Fruit fly (Drosophila melanogaster): ENCODE results near the gene CG14506.

Gene CG14506

DNA sequence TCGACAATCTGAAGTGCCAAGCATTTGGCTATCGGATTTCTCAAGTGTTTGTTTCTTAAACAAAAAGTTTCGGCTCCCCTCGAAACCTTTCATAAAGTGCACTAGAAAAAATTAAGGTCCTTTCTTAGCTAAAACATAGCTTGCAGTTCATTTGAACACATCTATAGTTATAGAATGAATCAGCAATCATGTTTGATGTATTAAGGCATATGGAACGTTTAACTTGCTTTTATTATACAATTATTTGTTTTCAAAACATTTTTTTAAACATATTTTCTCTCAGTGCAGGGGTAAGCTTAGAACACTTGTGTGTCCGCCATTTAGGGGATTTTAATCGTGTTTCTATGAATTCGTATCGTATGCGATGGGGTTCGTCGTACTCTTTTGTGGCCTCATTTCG lies 22.4 kb downstream of the CG14506 start (continued):
- TF ChIP-seq Pdp1 (GFP tag; optimal IDR thresholded peaks at IDR 0.05), result peak; percentile 52 to 57
- peak; percentile 48 for TF ChIP-seq odd (GFP tag; optimal IDR thresholded peaks at IDR 0.05)
- peak; percentile 57 for TF ChIP-seq CG4820 (GFP tag; optimal IDR thresholded peaks at IDR 0.05)
- peak; percentile 55 for TF ChIP-seq E2f1 (GFP tag; IDR thresholded peaks at IDR 0.05)
- TF ChIP-seq CG1602 (GFP tag; optimal IDR thresholded peaks at IDR 0.05), result peak; percentile 67
- TF ChIP-seq CG34422 (GFP tag; IDR thresholded peaks at IDR 0.05), result peak; percentile 42; the same call in 1 of the 3 replicates
- TF ChIP-seq sim (GFP tag; IDR thresholded peaks at IDR 0.05), result 0 out of 2 replicates have a peak, but pooled peaks have one; percentile 17
- peak in 1 of 2 experiments; percentile 19 for TF ChIP-seq Hr78 (GFP tag; optimal IDR thresholded peaks at IDR 0.05)
- TF ChIP-seq slp2 (GFP tag; optimal IDR thresholded peaks at IDR 0.05), result peak; percentile 50
- peak; percentile 33 for TF ChIP-seq scrt (GFP tag; optimal IDR thresholded peaks at IDR 0.05)
- 0 out of 3 replicates have a peak, but pooled peaks have one; percentile 32 for TF ChIP-seq CG11456 (GFP tag; IDR thresholded peaks at IDR 0.05)
- peak; percentile 28 for TF ChIP-seq CG17802 (tag; optimal IDR thresholded peaks at IDR 0.05)
- TF ChIP-seq nmo (GFP tag; optimal IDR thresholded peaks at IDR 0.05), result peak; percentile 62
- TF ChIP-seq vvl (GFP tag; IDR thresholded peaks at IDR 0.05), result peak; percentile 71
- TF ChIP-seq CG11560 (tag; IDR thresholded peaks at IDR 0.05), result no peak
- peak; percentile 48 for TF ChIP-seq Chrac-16 (GFP tag; optimal IDR thresholded peaks at IDR 0.05)
- TF ChIP-seq fru (optimal IDR thresholded peaks at IDR 0.05), result no peak
- peak; percentile 6 for TF ChIP-seq CG15011 (GFP tag; optimal IDR thresholded peaks at IDR 0.05)
- peak; percentile 81 for TF ChIP-seq CG2202 (tag; optimal IDR thresholded peaks at IDR 0.05)
- peak; percentile 79 for TF ChIP-seq CG13424 (tag; optimal IDR thresholded peaks at IDR 0.05)
- TF ChIP-seq Mad (GFP tag; optimal IDR thresholded peaks at IDR 0.05), result peak; percentile 35
- peak; percentile 44 for TF ChIP-seq sqz (GFP tag; optimal IDR thresholded peaks at IDR 0.05)
- 0 out of 3 replicates have a peak, but pooled peaks have one; percentile 47 for TF ChIP-seq CG7357 (GFP tag; IDR thresholded peaks at IDR 0.05)
- TF ChIP-seq bsh (GFP tag; optimal IDR thresholded peaks at IDR 0.05), result peak in 1 of 2 experiments; percentile 92
- TF ChIP-seq pnt (GFP tag; optimal IDR thresholded peaks at IDR 0.05), result no peak
- TF ChIP-seq CG2678 (tag; optimal IDR thresholded peaks at IDR 0.05), result peak; percentile 78
- peak; percentile 60 for TF ChIP-seq CG13775 (GFP tag; optimal IDR thresholded peaks at IDR 0.05)
- peak; percentile 26 for TF ChIP-seq Side (GFP tag; optimal IDR thresholded peaks at IDR 0.05)
- TF ChIP-seq dati (GFP tag; IDR thresholded peaks at IDR 0.05), result no peak
- TF ChIP-seq chinmo (GFP tag; IDR thresholded peaks at IDR 0.05; ENCODE audit: partially characterized antibody), result no peak
- TF ChIP-seq Hr39 (optimal IDR thresholded peaks at IDR 0.05), result no peak
- TF ChIP-seq dpn (GFP tag; optimal IDR thresholded peaks at IDR 0.05), result peak; percentile 52 to 57
- no peak for TF ChIP-seq br (optimal IDR thresholded peaks at IDR 0.05)
- peak; percentile 4 for TF ChIP-seq Sry-δ (GFP tag; optimal IDR thresholded peaks at IDR 0.05)
- TF ChIP-seq unpg (GFP tag; optimal IDR thresholded peaks at IDR 0.05), result peak; percentile 69
- peak; percentile 77 for TF ChIP-seq CG7839 (tag; optimal IDR thresholded peaks at IDR 0.05)
- TF ChIP-seq CG8388 (GFP tag; optimal IDR thresholded peaks at IDR 0.05), result peak; percentile 63
- TF ChIP-seq tgo (GFP tag; IDR thresholded peaks at IDR 0.05), result peak; percentile 32; the same call in 1 of the 3 replicates
- TF ChIP-seq CG17328 (GFP tag; IDR thresholded peaks at IDR 0.05), result peak; percentile 77
- TF ChIP-seq Ets97D (GFP tag; optimal IDR thresholded peaks at IDR 0.05), result peak; percentile 27
- no peak for TF ChIP-seq pan (optimal IDR thresholded peaks at IDR 0.05)
- TF ChIP-seq pan (GFP tag; optimal IDR thresholded peaks at IDR 0.05 in 1 of 2, IDR thresholded peaks at IDR 0.05 in 1 of 2), result peak in 1 of 2 experiments; percentile 62
- TF ChIP-seq CG5180 (GFP tag; optimal IDR thresholded peaks at IDR 0.05), result peak; percentile 9
- TF ChIP-seq CG4424 (GFP tag; optimal IDR thresholded peaks at IDR 0.05), result peak; percentile 49
- peak; percentile 53 for TF ChIP-seq gsb-n (tag; optimal IDR thresholded peaks at IDR 0.05)
- TF ChIP-seq CG1024 (GFP tag; IDR thresholded peaks at IDR 0.05), result 0 out of 2 replicates have a peak, but pooled peaks have one; percentile 33
- no peak for TF ChIP-seq bigmax (GFP tag; optimal IDR thresholded peaks at IDR 0.05)
- peak; percentile 21 for TF ChIP-seq HHEX (GFP tag; optimal IDR thresholded peaks at IDR 0.05)
- TF ChIP-seq CG17361 (GFP tag; IDR thresholded peaks at IDR 0.05), result peak; percentile 85
- peak; percentile 22 for TF ChIP-seq CG8281 (tag; optimal IDR thresholded peaks at IDR 0.05)
- peak; percentile 30 for TF ChIP-seq CG9817 (tag; optimal IDR thresholded peaks at IDR 0.05)

Data from whole organism, embryonic.